Worm (Caenorhabditis elegans): ENCODE data around the gene sprp-4.

Gene sprp-4

DNA sequence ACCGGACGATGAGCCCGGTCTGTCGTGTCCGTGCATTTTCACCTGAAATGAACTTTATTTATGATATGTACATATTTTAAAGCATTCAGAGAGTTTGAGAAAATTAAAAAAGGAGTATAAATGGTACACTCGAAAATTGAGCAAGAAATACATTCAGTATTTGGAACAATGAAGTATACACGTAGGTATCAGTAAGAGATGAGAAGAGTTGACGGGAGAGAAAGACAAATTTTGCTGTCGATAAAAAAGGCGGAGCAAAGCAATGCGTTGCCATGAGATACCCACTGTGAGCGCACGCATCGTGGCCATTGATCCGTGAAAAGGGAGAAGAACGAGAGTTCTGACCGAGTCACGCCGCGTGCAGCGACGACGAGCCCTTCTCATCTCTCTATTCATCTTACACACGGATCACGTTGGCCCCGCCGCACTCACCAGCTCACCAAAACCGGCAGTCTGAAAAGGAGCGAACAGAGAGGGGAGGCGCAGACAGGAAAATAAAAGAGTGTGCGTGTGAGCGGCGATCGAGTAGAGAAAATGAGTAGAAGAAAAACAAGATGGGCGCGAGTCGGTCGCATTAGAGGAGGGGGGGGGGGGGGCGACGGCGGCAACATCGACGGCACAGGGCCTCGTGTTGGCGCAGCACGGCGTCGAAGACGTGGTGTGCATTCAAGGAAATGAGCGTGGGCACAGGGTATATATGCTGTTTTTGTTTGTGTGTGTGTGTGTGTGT lies 47.2 kb downstream of the sprp-4 start, which contains the start of gene R04E5.8 (continued):
- TF ChIP-seq lin-15B (tag; optimal IDR thresholded peaks at IDR 0.05): no peak
- TF ChIP-seq ztf-11 (tag; optimal IDR thresholded peaks at IDR 0.05): peak in 1 of 2 experiments; percentile 32
- no peak for TF ChIP-seq vab-15 (tag; optimal IDR thresholded peaks at IDR 0.05)
- TF ChIP-seq sup-37 (GFP tag; optimal IDR thresholded peaks at IDR 0.05): no peak
- TF ChIP-seq snpc-4 (tag; optimal IDR thresholded peaks at IDR 0.05): peak; percentile 31
- no peak for TF ChIP-seq ztf-4 (tag; optimal IDR thresholded peaks at IDR 0.05)
- TF ChIP-seq ceh-63 (GFP tag; optimal IDR thresholded peaks at IDR 0.05): no peak
- no peak for TF ChIP-seq mep-1 (tag; optimal IDR thresholded peaks at IDR 0.05)
- TF ChIP-seq nhr-237 (tag; optimal IDR thresholded peaks at IDR 0.05): no peak
- no peak for TF ChIP-seq efl-3 (GFP tag; optimal IDR thresholded peaks at IDR 0.05)
- TF ChIP-seq aha-1 (tag; optimal IDR thresholded peaks at IDR 0.05): no peak

DNA sequence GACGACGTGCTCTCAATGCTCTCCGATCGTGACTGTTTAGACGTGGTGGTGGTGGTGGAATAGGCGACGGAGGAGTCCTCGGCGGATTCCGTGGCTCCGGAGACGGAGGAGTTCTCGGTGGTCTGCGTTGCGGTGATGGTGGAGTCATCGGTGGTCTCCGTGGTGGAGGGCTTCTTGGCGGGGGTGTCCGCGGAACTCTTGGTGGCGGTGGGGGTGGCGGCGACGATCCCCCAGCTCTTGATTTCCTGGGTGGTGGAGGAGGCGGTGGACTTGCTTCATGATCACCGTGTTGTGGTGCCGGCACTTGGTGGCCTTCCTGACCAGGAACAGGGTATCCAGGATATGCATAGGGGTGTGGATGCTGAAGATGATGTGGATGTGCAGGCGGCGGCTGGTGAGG lies 47.9 kb downstream of the sprp-4 start:
- no peak for TF ChIP-seq ceh-63 (GFP tag; optimal IDR thresholded peaks at IDR 0.05)
- TF ChIP-seq ceh-8 (GFP tag; optimal IDR thresholded peaks at IDR 0.05): peak; percentile 59
- no peak for TF ChIP-seq mep-1 (tag; optimal IDR thresholded peaks at IDR 0.05)

DNA sequence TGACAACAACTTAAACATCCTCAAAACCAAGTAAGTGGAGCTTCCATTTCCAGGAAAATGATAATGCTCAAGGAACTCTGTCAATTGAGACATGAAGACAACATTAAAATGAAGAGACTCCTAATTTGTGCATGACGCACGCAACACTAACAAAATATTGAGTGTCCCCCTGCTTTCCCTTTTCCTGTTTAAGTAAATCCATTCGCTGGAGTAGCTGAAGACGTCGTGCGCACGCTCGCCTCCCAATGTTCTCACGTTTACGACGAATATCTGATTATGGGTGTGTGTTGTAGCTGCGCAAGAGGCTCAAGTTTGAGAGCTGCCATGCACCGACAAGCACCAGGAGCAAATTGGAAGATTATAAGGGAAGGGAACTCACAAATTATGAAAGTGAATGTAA lies 52.4 kb downstream of the sprp-4 start:
- TF ChIP-seq isw-1 (GFP tag; IDR thresholded peaks at IDR 0.05): no peak
- no peak for TF ChIP-seq nhr-28 (tag; optimal IDR thresholded peaks at IDR 0.05)
- no peak for TF ChIP-seq irx-1 (tag; optimal IDR thresholded peaks at IDR 0.05)
- no peak for TF ChIP-seq snpc-4 (tag; optimal IDR thresholded peaks at IDR 0.05)
- TF ChIP-seq nhr-20 (tag; optimal IDR thresholded peaks at IDR 0.05): no peak
- no peak for TF ChIP-seq unc-30 (tag; optimal IDR thresholded peaks at IDR 0.05)
- TF ChIP-seq lin-15B (tag; optimal IDR thresholded peaks at IDR 0.05): no peak
- no peak for TF ChIP-seq nhr-84 (tag; optimal IDR thresholded peaks at IDR 0.05)
- no peak for TF ChIP-seq tbx-2 (tag; optimal IDR thresholded peaks at IDR 0.05)
- no peak for TF ChIP-seq efl-3 (GFP tag; optimal IDR thresholded peaks at IDR 0.05)
- TF ChIP-seq egl-13 (tag; optimal IDR thresholded peaks at IDR 0.05): peak; percentile 85
- no peak for TF ChIP-seq lir-3 (tag; optimal IDR thresholded peaks at IDR 0.05; ENCODE audit: poor library complexity)
- no peak for TF ChIP-seq elt-3 (tag; optimal IDR thresholded peaks at IDR 0.05)
- TF ChIP-seq F16B12.6 (tag; optimal IDR thresholded peaks at IDR 0.05): no peak
- no peak for TF ChIP-seq dpl-1 (GFP tag; optimal IDR thresholded peaks at IDR 0.05)
- no peak for TF ChIP-seq tlp-1 (tag; optimal IDR thresholded peaks at IDR 0.05)
- no peak for TF ChIP-seq nhr-237 (tag; optimal IDR thresholded peaks at IDR 0.05)
- no peak for TF ChIP-seq aha-1 (tag; optimal IDR thresholded peaks at IDR 0.05)
- peak; percentile 33 for TF ChIP-seq swsn-7 (tag; optimal IDR thresholded peaks at IDR 0.05)
- TF ChIP-seq hpl-2 (GFP tag; optimal IDR thresholded peaks at IDR 0.05): no peak
- TF ChIP-seq ces-1 (GFP tag; optimal IDR thresholded peaks at IDR 0.05): peak; percentile 72
- TF ChIP-seq aly-2 (tag; optimal IDR thresholded peaks at IDR 0.05): no peak
- no peak for TF ChIP-seq hlh-4 (tag; optimal IDR thresholded peaks at IDR 0.05)
- peak; percentile 75 for TF ChIP-seq dsc-1 (tag; optimal IDR thresholded peaks at IDR 0.05)
- no peak for TF ChIP-seq nhr-11 (tag; optimal IDR thresholded peaks at IDR 0.05)
- no peak for TF ChIP-seq mdl-1 (tag; optimal IDR thresholded peaks at IDR 0.05)
- no peak for TF ChIP-seq nhr-85 (tag)
- TF ChIP-seq lin-39 (tag; optimal IDR thresholded peaks at IDR 0.05): no peak
- TF ChIP-seq ama-1 (optimal IDR thresholded peaks at IDR 0.05): no peak
- TF ChIP-seq C16A3.4 (tag; optimal IDR thresholded peaks at IDR 0.05): no peak
- TF ChIP-seq pax-3 (tag; optimal IDR thresholded peaks at IDR 0.05): peak; percentile 28
- no peak for TF ChIP-seq elt-2 (tag; optimal IDR thresholded peaks at IDR 0.05)
- TF ChIP-seq fos-1 (tag; optimal IDR thresholded peaks at IDR 0.05): no peak
- TF ChIP-seq efl-1 (optimal IDR thresholded peaks at IDR 0.05): no peak
- no peak for TF ChIP-seq efl-1 (GFP tag; optimal IDR thresholded peaks at IDR 0.05 in 1 of 2)
- no peak for TF ChIP-seq ets-5 (GFP tag; IDR thresholded peaks at IDR 0.05)
- TF ChIP-seq nhr-47 (tag; optimal IDR thresholded peaks at IDR 0.05): peak; percentile 56
- no peak for TF ChIP-seq fkh-4 (tag; optimal IDR thresholded peaks at IDR 0.05; ENCODE audit: borderline replicate concordance)
- TF ChIP-seq pqm-1 (tag; optimal IDR thresholded peaks at IDR 0.05): no peak
- TF ChIP-seq nhr-12 (tag; optimal IDR thresholded peaks at IDR 0.05): no peak
- no peak for TF ChIP-seq ceh-82 (tag; optimal IDR thresholded peaks at IDR 0.05)
- TF ChIP-seq nhr-71 (tag; optimal IDR thresholded peaks at IDR 0.05): peak; percentile 55

Measured in whole organism, L1 larva.